Fruit fly (Drosophila melanogaster) whole organism, adult: ENCODE measurements around the gene CG34015.

Source experiments
- Hr96 ChIP-seq: fragments of 200-800 bp; sonication (Bioruptor generic); optimal IDR thresholded peaks from 2 replicates; lab custom pipeline; 2016; ENCODE audit warnings: missing biosample characterization, missing genetic modification characterization
- Mnt ChIP-seq: fragments of 200-800 bp; sonication (Bioruptor generic); optimal IDR thresholded peaks from 2 replicates; lab custom pipeline; 2016; ENCODE audit warnings: missing biosample characterization, mild to moderate bottlenecking, missing genetic modification characterization
- cic ChIP-seq: fragments of 200-800 bp; sonication (Bioruptor generic); optimal IDR thresholded peaks from 2 replicates; lab custom pipeline; 2017; ENCODE audit warnings: missing biosample characterization, mild to moderate bottlenecking, missing genetic modification characterization, moderate library complexity
- ovo ChIP-seq: fragments of 200-800 bp; sonication (Bioruptor generic); optimal IDR thresholded peaks from 2 replicates; lab custom pipeline; 2016; ENCODE audit warnings: missing biosample characterization, missing genetic modification characterization
- tj ChIP-seq: fragments of 200-800 bp; sonication (Bioruptor generic); optimal IDR thresholded peaks from 3 replicates; lab custom pipeline; 2017; ENCODE audit warnings: missing biosample characterization, mild to moderate bottlenecking, missing genetic modification characterization, moderate library complexity

DNA sequence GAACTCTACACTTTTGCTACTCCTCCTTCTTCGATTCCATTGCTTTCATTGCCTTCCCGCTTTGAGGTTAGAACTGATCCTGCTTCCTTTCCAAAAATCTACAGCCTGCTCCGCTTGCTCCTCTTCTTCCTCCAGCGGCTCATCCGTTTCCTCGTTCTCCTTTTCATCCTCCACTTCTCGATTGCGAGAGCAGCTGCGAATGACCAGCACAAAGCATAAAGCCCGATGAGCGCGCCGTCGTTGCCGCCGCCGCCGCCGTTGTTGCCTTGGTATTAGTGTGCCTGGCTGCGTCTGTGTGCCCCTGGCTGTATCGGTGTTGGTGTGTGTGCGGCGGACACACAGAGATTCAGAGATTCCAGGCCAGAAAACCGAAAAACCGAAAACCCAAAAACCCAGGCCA lies 23.8 kb downstream of the CG34015 start:
- TF ChIP-seq Hr96 (GFP tag; lab: Kevin White, UChicago) (no peak), tj (GFP tag; lab: Kevin White, UChicago) (no peak), cic (GFP tag; lab: Kevin White, UChicago) (no peak), ovo (GFP tag; lab: Kevin White, UChicago) (no peak), Mnt (GFP tag; lab: Kevin White, UChicago) (no peak)
